Worm (Caenorhabditis elegans): ENCODE measurements around the gene asd-1.

The asd-1 gene

DNA sequence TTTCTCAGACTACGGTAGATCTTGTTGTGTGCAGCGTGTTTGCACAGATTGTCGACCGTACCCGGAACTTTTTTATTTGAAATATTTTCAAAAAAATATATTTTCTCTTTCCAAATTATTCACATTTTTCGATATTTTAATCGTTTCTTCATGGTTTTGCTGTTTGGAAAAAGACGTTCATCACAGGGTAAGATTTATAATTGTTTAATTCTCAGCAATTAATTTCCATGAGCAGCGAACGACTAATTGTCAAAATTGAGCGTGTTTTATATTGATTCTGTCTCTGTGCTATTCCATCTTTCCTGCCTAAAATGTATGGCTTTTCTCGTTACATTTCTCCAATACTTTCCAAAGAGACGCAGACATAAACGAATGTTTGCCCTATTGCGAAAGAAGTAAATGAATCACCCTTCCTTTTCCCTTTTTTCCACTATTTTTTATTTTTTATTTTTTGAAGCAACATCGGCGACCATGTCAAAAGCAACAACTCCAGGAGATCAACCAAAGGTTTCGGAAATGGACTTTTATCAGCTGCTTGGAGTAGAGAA lies 5.9 kb upstream of the asd-1 start, which contains the start of gene dnj-16 (continued):
- TF ChIP-seq nhr-102 (tag; optimal IDR thresholded peaks at IDR 0.05) (no peak), arid-1 (GFP tag; conservative IDR thresholded peaks at IDR 0.05) (no peak), nhr-28 (tag; optimal IDR thresholded peaks at IDR 0.05) (peak; percentile 34), set-16 (GFP tag; IDR thresholded peaks at IDR 0.05) (no peak), ZK546.5 (tag; optimal IDR thresholded peaks at IDR 0.05) (no peak), mdl-1 (tag; optimal IDR thresholded peaks at IDR 0.05) (peak in 1 of 2 experiments; percentile 2), unc-130 (GFP tag; optimal IDR thresholded peaks at IDR 0.05) (no peak), nhr-10 (tag; optimal IDR thresholded peaks at IDR 0.05) (no peak), daf-12 (tag; optimal IDR thresholded peaks at IDR 0.05) (no peak), jun-1 (tag; optimal IDR thresholded peaks at IDR 0.05) (no peak), Y75B8A.6 (GFP tag; IDR thresholded peaks at IDR 0.05) (no peak), ZK337.2 (GFP tag; IDR thresholded peaks at IDR 0.05) (no peak), pqm-1 (tag; optimal IDR thresholded peaks at IDR 0.05) (peak; percentile 36), F49E8.2 (tag; optimal IDR thresholded peaks at IDR 0.05; ENCODE audit: borderline replicate concordance) (no peak), lsy-2 (tag; optimal IDR thresholded peaks at IDR 0.05) (peak in 1 of 2 experiments; percentile 71)

DNA sequence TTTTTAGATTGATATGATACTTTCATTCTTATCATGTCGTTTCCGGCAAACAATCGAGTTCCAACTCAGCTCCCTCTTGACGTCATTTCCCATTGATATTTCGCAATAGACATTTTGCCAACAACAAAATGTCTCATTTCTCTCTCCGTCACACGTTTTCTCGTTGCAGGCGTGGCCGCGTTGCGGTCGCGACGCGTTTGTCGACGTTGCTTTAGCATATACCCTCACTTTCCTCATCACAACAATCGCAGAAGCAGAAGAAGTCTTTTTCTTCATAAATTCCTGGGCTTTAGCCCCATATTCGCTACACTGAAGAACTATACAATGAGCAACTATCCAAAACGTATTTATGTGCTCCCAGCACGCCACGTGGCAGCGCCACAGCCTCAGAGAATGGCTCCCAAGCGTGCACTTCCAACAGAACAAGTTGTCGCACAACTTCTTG lies 3.4 kb upstream of the asd-1 start, which contains the start of gene xbp-1:
TSS of gene xbp-1 (plus strand) at position 151 of the 445 bp plus-strand sequence.
- TF ChIP-seq ces-1 (GFP tag; optimal IDR thresholded peaks at IDR 0.05) (no peak), php-3 (GFP tag; IDR thresholded peaks at IDR 0.05) (peak; percentile 85), ceh-62 (tag; optimal IDR thresholded peaks at IDR 0.05) (no peak), hif-1 (tag; optimal IDR thresholded peaks at IDR 0.05) (peak; percentile 51 to 87), mep-1 (tag; optimal IDR thresholded peaks at IDR 0.05) (peak; percentile 92), lin-1 (GFP tag; IDR thresholded peaks at IDR 0.05) (peak; percentile 99), dmd-9 (GFP tag; IDR thresholded peaks at IDR 0.05) (peak; percentile 63; the same call in 1 of the 2 replicates), Y5F2A.4 (GFP tag; optimal IDR thresholded peaks at IDR 0.05) (no peak), mes-2 (tag; optimal IDR thresholded peaks at IDR 0.05; ENCODE audit: poor library complexity, severe bottlenecking) (peak; percentile 90), zip-2 (tag; optimal IDR thresholded peaks at IDR 0.05) (peak; percentile 78), lin-29 (GFP tag; IDR thresholded peaks at IDR 0.05) (no peak), ama-1 (optimal IDR thresholded peaks at IDR 0.05) (peak; percentile 91), fkh-10 (GFP tag; optimal IDR thresholded peaks at IDR 0.05) (peak; percentile 76), nhr-25 (tag; optimal IDR thresholded peaks at IDR 0.05; ENCODE audit: borderline replicate concordance, insufficient read depth) (peak; percentile 78), mdl-1 (tag; optimal IDR thresholded peaks at IDR 0.05) (peak; percentile 74 to 93), zip-11 (GFP tag; IDR thresholded peaks at IDR 0.05) (no peak), tag-97 (GFP tag; IDR thresholded peaks at IDR 0.05) (no peak), skn-1 (tag; optimal IDR thresholded peaks at IDR 0.05) (no peak), Y75B8A.6 (GFP tag; IDR thresholded peaks at IDR 0.05) (peak; percentile 51; the same call in 1 of the 2 replicates), lin-39 (tag; optimal IDR thresholded peaks at IDR 0.05) (no peak), zfp-2 (tag; optimal IDR thresholded peaks at IDR 0.05) (peak; percentile 49), madf-5 (GFP tag; IDR thresholded peaks at IDR 0.05) (no peak), nhr-11 (tag; optimal IDR thresholded peaks at IDR 0.05) (peak; percentile 96), aha-1 (tag) (peak; percentile 99), lim-7 (GFP tag; IDR thresholded peaks at IDR 0.05) (no peak), nhr-41 (GFP tag; IDR thresholded peaks at IDR 0.05) (peak; percentile 79), nhr-102 (tag; optimal IDR thresholded peaks at IDR 0.05) (peak; percentile 68), daf-12 (tag; optimal IDR thresholded peaks at IDR 0.05) (no peak), Y48G9A.11 (GFP tag; IDR thresholded peaks at IDR 0.05) (no peak), nhr-28 (tag; optimal IDR thresholded peaks at IDR 0.05) (peak; percentile 92), dpl-1 (GFP tag; optimal IDR thresholded peaks at IDR 0.05) (peak; percentile 79), lin-13 (GFP tag; optimal IDR thresholded peaks at IDR 0.05) (peak; percentile 94), T26A8.4 (GFP tag; IDR thresholded peaks at IDR 0.05) (peak; percentile 58), nhr-10 (tag; optimal IDR thresholded peaks at IDR 0.05) (peak; percentile 76), daf-8 (GFP tag; IDR thresholded peaks at IDR 0.05) (no peak), egl-43 (GFP tag; IDR thresholded peaks at IDR 0.05) (peak; percentile 65), pha-4 (GFP tag; IDR thresholded peaks at IDR 0.05) (peak; percentile 77), pha-4 (tag; optimal IDR thresholded peaks at IDR 0.05) (no peak), snpc-4 (tag; optimal IDR thresholded peaks at IDR 0.05) (no peak), T20F7.1 (GFP tag; optimal IDR thresholded peaks at IDR 0.05) (peak; percentile 88)
